Fruit fly (Drosophila melanogaster) whole organism, embryonic: ENCODE results near the gene flfl.

Source experiments
- C15 ChIP-seq: fragments of 200-800 bp; sonication (Bioruptor generic); IDR thresholded peaks from 3 replicates; pipeline ENCODE4 v1.3.6; 2022; ENCODE audit warnings: missing biosample characterization, missing genetic modification characterization
- CG11093 ChIP-seq: fragments of 200-800 bp; sonication (Bioruptor generic); IDR thresholded peaks from 3 replicates; pipeline ENCODE4 v1.3.6; 2022; ENCODE audit warnings: missing biosample characterization, missing genetic modification characterization
- CG11695 ChIP-seq: fragments of 200-800 bp; sonication (Bioruptor generic); IDR thresholded peaks from 3 replicates; pipeline ENCODE4 v1.3.6; 2022; ENCODE audit warnings: missing biosample characterization, missing genetic modification characterization
- CG12236 ChIP-seq: fragments of 200-800 bp; sonication (Bioruptor generic); optimal IDR thresholded peaks from 2 replicates; lab custom pipeline; 2016; ENCODE audit warnings: missing biosample characterization, missing genetic modification characterization
- CG12391 ChIP-seq: fragments of 200-800 bp; sonication (Bioruptor generic); optimal IDR thresholded peaks from 3 replicates; lab custom pipeline; 2018; ENCODE audit warnings: missing biosample characterization, mild to moderate bottlenecking, missing genetic modification characterization, moderate library complexity
- CG12769 ChIP-seq: fragments of 200-800 bp; sonication (Bioruptor generic); optimal IDR thresholded peaks from 2 replicates; lab custom pipeline; 2019; ENCODE audit warnings: missing biosample characterization, mild to moderate bottlenecking, missing genetic modification characterization, moderate library complexity
- CG12942 ChIP-seq: fragments of 200-800 bp; sonication (Bioruptor generic); optimal IDR thresholded peaks from 3 replicates; lab custom pipeline; 2016; ENCODE audit warnings: missing biosample characterization, missing genetic modification characterization
- CG13424 ChIP-seq: fragments of 200-800 bp; sonication (Bioruptor generic); optimal IDR thresholded peaks from 2 replicates; lab custom pipeline; 2019; ENCODE audit warnings: missing biosample characterization, mild to moderate bottlenecking, missing genetic modification characterization, moderate library complexity
- CG14050 ChIP-seq: fragments of 200-800 bp; sonication (Bioruptor generic); IDR thresholded peaks from 3 replicates; pipeline ENCODE4 v1.3.6; 2022; ENCODE audit warnings: missing biosample characterization, missing genetic modification characterization
- CG15479 ChIP-seq: fragments of 200-800 bp; sonication (Bioruptor generic); optimal IDR thresholded peaks from 3 replicates; lab custom pipeline; 2019; ENCODE audit warnings: missing biosample characterization, mild to moderate bottlenecking, missing genetic modification characterization, moderate library complexity
- CG15601 ChIP-seq: fragments of 200-800 bp; sonication (Bioruptor generic); optimal IDR thresholded peaks from 3 replicates; lab custom pipeline; 2019; ENCODE audit warnings: missing biosample characterization, mild to moderate bottlenecking, missing genetic modification characterization, moderate library complexity
- CG17186 ChIP-seq: fragments of 200-800 bp; sonication (Bioruptor generic); optimal IDR thresholded peaks from 3 replicates; lab custom pipeline; 2017; ENCODE audit warnings: missing biosample characterization, missing genetic modification reagents, missing genetic modification characterization
- CG17359 ChIP-seq: fragments of 200-800 bp; sonication (Bioruptor generic); optimal IDR thresholded peaks from 3 replicates; lab custom pipeline; 2018; ENCODE audit warnings: missing biosample characterization, mild to moderate bottlenecking, missing genetic modification characterization, moderate library complexity
- CG17568 ChIP-seq: fragments of 200-800 bp; sonication (Bioruptor generic); optimal IDR thresholded peaks from 2 replicates; lab custom pipeline; 2018; ENCODE audit warnings: missing biosample characterization, mild to moderate bottlenecking, missing genetic modification characterization, moderate library complexity
- CG18011 ChIP-seq: fragments of 200-800 bp; sonication (Bioruptor generic); optimal IDR thresholded peaks from 2 replicates; lab custom pipeline; 2017; ENCODE audit warnings: missing biosample characterization, missing genetic modification characterization, mild to moderate bottlenecking, moderate library complexity, missing genotype
- CG2120 ChIP-seq: fragments of 200-800 bp; sonication (Bioruptor generic); optimal IDR thresholded peaks from 3 replicates; lab custom pipeline; 2016; ENCODE audit warnings: missing biosample characterization, missing genetic modification characterization
- CG32767 ChIP-seq: fragments of 200-800 bp; sonication (Bioruptor generic); IDR thresholded peaks from 2 replicates; pipeline ENCODE4 v1.3.6; 2022; ENCODE audit warnings: missing biosample characterization, missing genetic modification characterization
- CG6813 ChIP-seq: fragments of 200-800 bp; sonication (Bioruptor generic); optimal IDR thresholded peaks from 2 replicates; lab custom pipeline; 2017; ENCODE audit warnings: missing biosample characterization, missing genetic modification characterization, mild to moderate bottlenecking, moderate library complexity, missing genetic modification reagents
- CG7556 ChIP-seq: fragments of 200-800 bp; sonication (Bioruptor generic); optimal IDR thresholded peaks from 2 replicates; lab custom pipeline; 2017; ENCODE audit warnings: missing biosample characterization, mild to moderate bottlenecking, missing genetic modification characterization
- CHES-1-like ChIP-seq: fragments of 200-800 bp; sonication (Bioruptor generic); optimal IDR thresholded peaks from 2 replicates; lab custom pipeline; 2016; ENCODE audit warnings: missing biosample characterization, missing genetic modification characterization
- CkIIα-i1 ChIP-seq: fragments of 200-800 bp; sonication (Bioruptor generic); IDR thresholded peaks from 2 replicates; pipeline ENCODE4 v1.3.6; 2022; ENCODE audit warnings: missing biosample characterization, missing genetic modification characterization
- D19A ChIP-seq: fragments of 200-800 bp; optimal IDR thresholded peaks from 3 replicates; lab custom pipeline; 2019; ENCODE audit warnings: missing biosample characterization, mild to moderate bottlenecking, missing genetic modification characterization, moderate library complexity
- D19B ChIP-seq: fragments of 200-800 bp; sonication (Bioruptor generic); optimal IDR thresholded peaks from 2 replicates; lab custom pipeline; 2017; ENCODE audit warnings: missing biosample characterization, mild to moderate bottlenecking, missing genetic modification characterization
- Dbx ChIP-seq: fragments of 200-800 bp; sonication (Bioruptor generic); IDR thresholded peaks from 3 replicates; pipeline ENCODE4 v1.3.6; 2022; ENCODE audit warnings: missing biosample characterization, missing genetic modification characterization
- Dek ChIP-seq: fragments of 200-800 bp; sonication (Bioruptor generic); optimal IDR thresholded peaks from 3 replicates; lab custom pipeline; 2019; ENCODE audit warnings: missing biosample characterization, mild to moderate bottlenecking, missing genetic modification characterization, moderate library complexity
- E2f2 ChIP-seq: fragments of 200-800 bp; sonication (Bioruptor generic); IDR thresholded peaks from 2 replicates; pipeline ENCODE4 v1.3.6; 2022; ENCODE audit warnings: missing biosample characterization, missing genetic modification characterization
- H2.0 ChIP-seq: fragments of 200-800 bp; sonication (Bioruptor generic); IDR thresholded peaks from 2 replicates; pipeline ENCODE4 v1.3.6; 2022; ENCODE audit warnings: missing biosample characterization, missing genetic modification characterization
- HmgD ChIP-seq: fragments of 200-800 bp; sonication (Bioruptor generic); optimal IDR thresholded peaks from 3 replicates; lab custom pipeline; 2016; ENCODE audit warnings: missing biosample characterization, missing genetic modification characterization
- Med ChIP-seq: fragments of 200-800 bp; sonication (Bioruptor generic); peaks from one replicate; lab custom pipeline; 2016; ENCODE audit warnings: missing biosample characterization, missing genetic modification characterization, mild to moderate bottlenecking, inconsistent platforms, moderate library complexity
- Trl ChIP-seq, 3 experiments: fragments of >200 bp in 2 of 3; fragments of 200-800 bp in 1 of 3; sonication (Bioruptor generic) in 1 of 3; optimal IDR thresholded peaks; 2 replicates in 1 of 3; 3 replicates in 2 of 3; lab custom pipeline; 2016 to 2017; ENCODE audit warnings: missing biosample characterization in 1 of 3, missing genetic modification characterization in 1 of 3
- Vsx1 ChIP-seq: fragments of 200-800 bp; sonication (Bioruptor generic); optimal IDR thresholded peaks from 2 replicates; lab custom pipeline; 2017; ENCODE audit warnings: missing biosample characterization, mild to moderate bottlenecking, missing genetic modification characterization, missing genetic modification reagents
- abd-A ChIP-seq: fragments of 200-800 bp; sonication (Bioruptor generic); optimal IDR thresholded peaks from 3 replicates; lab custom pipeline; 2019; ENCODE audit warnings: missing biosample characterization, mild to moderate bottlenecking, missing genetic modification characterization, moderate library complexity
- ara ChIP-seq: fragments of 200-800 bp; sonication (Bioruptor generic); IDR thresholded peaks from 2 replicates; pipeline ENCODE4 v1.3.6; 2022; ENCODE audit warnings: missing biosample characterization, missing genetic modification characterization
- ase ChIP-seq: fragments of 200-800 bp; sonication (Bioruptor generic); IDR thresholded peaks from 3 replicates; pipeline ENCODE4 v1.3.6; 2022; ENCODE audit warnings: missing biosample characterization, missing genetic modification characterization
- ato ChIP-seq: fragments of 200-800 bp; sonication (Bioruptor generic); IDR thresholded peaks from 2 replicates; pipeline ENCODE4 v1.3.6; 2022; ENCODE audit warnings: missing biosample characterization, missing genetic modification characterization; ENCODE audit not compliant: partially characterized antibody
- caup ChIP-seq: fragments of 200-800 bp; sonication (Bioruptor generic); optimal IDR thresholded peaks from 3 replicates; lab custom pipeline; 2017; ENCODE audit warnings: missing biosample characterization, mild to moderate bottlenecking, missing genetic modification characterization, moderate library complexity; ENCODE audit not compliant: severe bottlenecking
- cg ChIP-seq: fragments of 200-800 bp; sonication (Bioruptor generic); optimal IDR thresholded peaks from 3 replicates; lab custom pipeline; 2019; ENCODE audit warnings: missing biosample characterization, mild to moderate bottlenecking, missing genetic modification characterization, moderate library complexity
- chinmo ChIP-seq: fragments of 200-800 bp; sonication (Bioruptor generic); IDR thresholded peaks from 4 replicates; pipeline ENCODE4 v1.3.6; 2022; ENCODE audit warnings: missing biosample characterization, missing genetic modification characterization; ENCODE audit not compliant: partially characterized antibody
- ci ChIP-seq: fragments of 200-800 bp; sonication (Bioruptor generic); IDR thresholded peaks from 3 replicates; pipeline ENCODE4 v1.3.6; 2022; ENCODE audit warnings: missing biosample characterization, missing genetic modification characterization
- dm ChIP-seq: fragments of 200-800 bp; sonication (Bioruptor generic); optimal IDR thresholded peaks from 3 replicates; lab custom pipeline; 2016; ENCODE audit warnings: missing biosample characterization, missing genetic modification characterization
- lilli ChIP-seq: fragments of 200-800 bp; sonication (Bioruptor generic); optimal IDR thresholded peaks from 3 replicates; lab custom pipeline; 2016; ENCODE audit warnings: missing biosample characterization, missing genetic modification characterization
- nerfin-1 ChIP-seq: fragments of 200-800 bp; sonication (Bioruptor generic); optimal IDR thresholded peaks from 3 replicates; lab custom pipeline; 2019; ENCODE audit warnings: missing biosample characterization, mild to moderate bottlenecking, missing genetic modification characterization, moderate library complexity
- nom ChIP-seq: fragments of 200-800 bp; sonication (Bioruptor generic); optimal IDR thresholded peaks from 2 replicates; lab custom pipeline; 2017; ENCODE audit warnings: missing biosample characterization, missing genetic modification characterization, mild to moderate bottlenecking, moderate library complexity, missing genetic modification reagents
- phol ChIP-seq: fragments of 200-800 bp; sonication (Bioruptor generic); optimal IDR thresholded peaks from 3 replicates; lab custom pipeline; 2018; ENCODE audit warnings: missing biosample characterization, mild to moderate bottlenecking, missing genetic modification characterization, moderate library complexity
- scrt ChIP-seq: fragments of 200-800 bp; sonication (Bioruptor generic); optimal IDR thresholded peaks from 2 replicates; lab custom pipeline; 2018; ENCODE audit warnings: missing biosample characterization, mild to moderate bottlenecking, missing genetic modification characterization, moderate library complexity
- sens ChIP-seq: fragments of 200-800 bp; sonication (Bioruptor generic); peaks from one replicate; lab custom pipeline; 2016; ENCODE audit warnings: missing biosample characterization, missing genetic modification characterization
- yki ChIP-seq: fragments of >200 bp; optimal IDR thresholded peaks from 3 replicates; lab custom pipeline; 2018

The flfl gene

DNA sequence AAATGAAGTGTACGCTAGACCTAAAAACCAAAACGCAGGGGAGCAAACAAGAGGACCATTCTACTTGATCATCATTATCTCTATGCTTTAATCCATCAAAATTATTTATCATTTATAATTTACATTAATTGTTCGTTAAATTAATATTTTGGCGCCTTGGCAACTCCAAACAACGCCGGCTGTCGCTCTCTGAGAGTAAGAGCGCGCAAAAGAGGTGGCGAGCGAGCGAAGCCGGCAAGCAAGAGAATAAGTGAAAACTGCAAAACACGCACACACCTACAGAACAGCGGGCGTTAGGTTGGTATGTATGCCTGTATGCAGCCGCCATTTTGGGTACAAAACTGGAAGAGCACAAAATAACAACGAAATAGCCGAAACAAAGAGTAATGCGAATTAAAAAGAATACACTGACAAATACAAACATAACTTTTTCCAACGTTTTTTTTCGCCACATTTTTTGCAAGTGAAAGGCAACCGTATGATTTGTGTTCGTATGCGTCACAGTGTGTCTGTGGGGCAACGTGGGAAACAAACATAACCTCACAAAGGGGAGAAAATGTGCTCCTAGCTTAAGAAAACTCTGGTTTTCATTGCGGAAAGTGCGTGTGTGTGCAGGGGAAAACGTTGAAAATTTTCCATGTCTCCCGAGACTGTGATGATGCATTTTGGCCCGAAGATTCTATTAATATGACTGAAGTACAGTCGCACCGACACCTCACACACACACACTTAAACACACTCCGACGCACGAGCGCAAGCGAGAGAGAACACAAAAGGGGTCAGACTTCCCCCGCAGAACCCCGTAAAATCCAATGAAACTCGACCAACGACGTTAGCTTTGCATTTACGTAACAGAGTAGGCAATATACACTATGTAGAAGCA, 38.7 kb upstream of the flfl start (continued):
- TF ChIP-seq CG13424 (tag; lab: Kevin White, UChicago): peak; percentile 59
- TF ChIP-seq phol: peak; percentile 90
- peak; percentile 25 for TF ChIP-seq D19A
- peak; percentile 10 for TF ChIP-seq D19B
- peak; percentile 4 for TF ChIP-seq caup (GFP tag; lab: Kevin White, UChicago)
- peak; percentile 1 for TF ChIP-seq CG18011 (GFP tag; lab: Kevin White, UChicago)
- TF ChIP-seq C15 (GFP tag; lab: Robert Waterston, UW): 0 out of 3 replicates have a peak, but pooled peaks have one; percentile 25
- peak; percentile 34 for TF ChIP-seq CG7556 (GFP tag; lab: Kevin White, UChicago)
- peak; percentile 92 for TF ChIP-seq cg (GFP tag; lab: Kevin White, UChicago)
- peak; percentile 33; the same call in 1 of the 2 replicates for TF ChIP-seq E2f2 (GFP tag; lab: Robert Waterston, UW)
- TF ChIP-seq CG17359 (tag; lab: Kevin White, UChicago): peak; percentile 63
- no peak for TF ChIP-seq abd-A (tag; lab: Kevin White, UChicago)
- peak; percentile 43 for TF ChIP-seq scrt (GFP tag; lab: Kevin White, UChicago)
- peak; percentile 40 for TF ChIP-seq CHES-1-like (GFP tag; lab: Kevin White, UChicago)
- TF ChIP-seq CG17186 (GFP tag; lab: Kevin White, UChicago): no peak
- TF ChIP-seq CG2120 (GFP tag; lab: Kevin White, UChicago): peak; percentile 49
- peak; percentile 63 for TF ChIP-seq lilli (GFP tag; lab: Kevin White, UChicago)
- TF ChIP-seq dm (GFP tag; lab: Kevin White, UChicago): peak; percentile 98
- TF ChIP-seq CG32767: peak; percentile 63
- TF ChIP-seq Vsx1 (GFP tag; lab: Kevin White, UChicago): peak; percentile 7
- TF ChIP-seq CG6813: peak; percentile 59
- TF ChIP-seq ara (GFP tag; lab: Robert Waterston, UW): no peak
- TF ChIP-seq nerfin-1: peak; percentile 5
- TF ChIP-seq Dbx (GFP tag; lab: Robert Waterston, UW): peak; percentile 44; the same call in 1 of the 3 replicates
- peak; percentile 76 for TF ChIP-seq Med (GFP tag; lab: Kevin White, UChicago)
- TF ChIP-seq H2.0 (GFP tag; lab: Robert Waterston, UW): 0 out of 2 replicates have a peak, but pooled peaks have one; percentile 10
- peak; percentile 29 for TF ChIP-seq CG15601
- TF ChIP-seq CG11093 (GFP tag; lab: Robert Waterston, UW): no peak
- peak; percentile 17 for TF ChIP-seq CG12769
- peak; percentile 19 for TF ChIP-seq Dek (tag; lab: Kevin White, UChicago)
- TF ChIP-seq CG15479 (GFP tag; lab: Kevin White, UChicago): peak; percentile 8
- peak; percentile 42 for TF ChIP-seq CG12391
- TF ChIP-seq Trl (optimal IDR thresholded peaks at IDR 0.05; lab: Kevin White, UChicago): peak; percentile 88 to 93
- TF ChIP-seq Trl (GFP tag; optimal IDR thresholded peaks at IDR 0.05; lab: Kevin White, UChicago): no peak
- TF ChIP-seq CG12942 (GFP tag; lab: Kevin White, UChicago): peak; percentile 25
- TF ChIP-seq sens (GFP tag; lab: Kevin White, UChicago): peak; percentile 7
- TF ChIP-seq CG11695 (GFP tag; lab: Robert Waterston, UW): peak; percentile 42; the same call in 1 of the 3 replicates
- no peak for TF ChIP-seq HmgD
- TF ChIP-seq ci (GFP tag; lab: Robert Waterston, UW): peak; percentile 70; the same call in 2 of the 3 replicates
- TF ChIP-seq ato (GFP tag; lab: Robert Waterston, UW): no peak
- no peak for TF ChIP-seq ase
- TF ChIP-seq CG14050 (GFP tag; lab: Robert Waterston, UW): peak; percentile 49; the same call in 1 of the 3 replicates
- no peak for TF ChIP-seq CG12236
- peak; percentile 63 for TF ChIP-seq CG17568
- TF ChIP-seq nom (GFP tag; lab: Kevin White, UChicago): peak; percentile 61
- TF ChIP-seq chinmo (GFP tag; lab: Robert Waterston, UW): peak; percentile 88; the same call in 2 of the 4 replicates
- no peak for TF ChIP-seq CkIIα-i1 (GFP tag; lab: Robert Waterston, UW)
- TF ChIP-seq yki (lab: Kevin White, UChicago): peak; percentile 43
